Fruit fly (Drosophila melanogaster): ENCODE measurements around the gene Smyd5.

Smyd5 gene

DNA sequence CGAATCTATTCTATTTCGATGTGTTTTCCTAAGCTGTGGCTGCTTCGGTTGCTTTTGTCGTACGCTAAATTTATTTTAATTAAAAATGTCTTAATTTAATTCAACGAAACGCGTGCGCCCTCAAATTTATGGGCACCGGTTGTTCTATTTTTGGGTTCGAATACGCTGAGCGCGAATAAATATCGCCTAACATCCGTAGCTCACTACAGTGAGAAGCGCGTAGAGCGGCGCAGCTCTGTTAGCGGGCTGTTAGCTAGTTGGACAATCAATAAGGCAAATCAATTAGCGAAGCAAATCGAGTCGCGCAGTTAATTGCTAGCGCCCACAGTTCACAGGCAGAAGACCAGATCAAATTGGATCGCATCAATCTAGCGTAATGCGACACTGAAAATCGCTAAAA is 8.5 kb downstream of the Smyd5 start:
- TF ChIP-seq Hr78 (GFP tag; optimal IDR thresholded peaks at IDR 0.05), result no peak
- TF ChIP-seq psq (GFP tag; optimal IDR thresholded peaks at IDR 0.05), result no peak
- no peak for TF ChIP-seq OdsH (GFP tag; optimal IDR thresholded peaks at IDR 0.05)
- TF ChIP-seq Dif (GFP tag; optimal IDR thresholded peaks at IDR 0.05; ENCODE audit: partially characterized antibody), result no peak
- no peak for TF ChIP-seq CG32264 (GFP tag; optimal IDR thresholded peaks at IDR 0.05)
- TF ChIP-seq Vsx2 (GFP tag; optimal IDR thresholded peaks at IDR 0.05; ENCODE audit: partially characterized antibody), result no peak
- TF ChIP-seq sage (GFP tag; optimal IDR thresholded peaks at IDR 0.05), result no peak
- no peak for TF ChIP-seq GATAd (GFP tag; optimal IDR thresholded peaks at IDR 0.05)
- TF ChIP-seq Rel (GFP tag; optimal IDR thresholded peaks at IDR 0.05), result no peak
- no peak for TF ChIP-seq Rel (tag; optimal IDR thresholded peaks at IDR 0.05)
- no peak for TF ChIP-seq lola (GFP tag; optimal IDR thresholded peaks at IDR 0.05)
- TF ChIP-seq Dfd (GFP tag; optimal IDR thresholded peaks at IDR 0.05), result no peak

DNA sequence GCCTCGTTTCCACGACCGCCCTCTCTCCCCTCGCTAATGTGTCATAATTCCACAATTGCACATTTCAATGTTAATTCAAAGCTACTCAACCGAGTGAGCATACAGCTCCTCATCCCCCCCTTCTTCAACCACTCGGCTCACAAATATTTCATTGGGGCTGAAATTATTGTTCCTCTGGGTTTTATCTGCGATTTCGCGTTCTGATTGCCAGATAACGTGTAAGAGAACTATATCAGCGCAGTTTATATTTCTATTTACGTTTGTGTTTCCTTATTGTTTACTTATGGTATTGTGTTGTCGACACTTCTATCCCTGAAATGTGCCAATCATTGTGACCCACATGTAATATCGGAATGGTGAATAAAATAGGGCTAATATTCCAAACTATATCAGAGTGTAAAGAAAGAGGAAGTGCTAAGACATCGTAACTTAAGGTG is 11.8 kb downstream of the Smyd5 start:
- no peak for TF ChIP-seq GATAd (GFP tag; optimal IDR thresholded peaks at IDR 0.05)
- TF ChIP-seq rgr (GFP tag; optimal IDR thresholded peaks at IDR 0.05), result no peak
- no peak for TF ChIP-seq Mio (GFP tag; optimal IDR thresholded peaks at IDR 0.05)
- no peak for TF ChIP-seq Myc (optimal IDR thresholded peaks at IDR 0.05)

dm6 chr3R:21206327-21206728 is 12.3 kb downstream of the Smyd5 start:
- TF ChIP-seq foxo (GFP tag; optimal IDR thresholded peaks at IDR 0.05) (peak in 1 of 2 experiments; percentile 8), Vsx2 (GFP tag; optimal IDR thresholded peaks at IDR 0.05; ENCODE audit: partially characterized antibody) (peak; percentile 24), ey (GFP tag; optimal IDR thresholded peaks at IDR 0.05) (no peak), Abd-B (GFP tag; optimal IDR thresholded peaks at IDR 0.05) (no peak)

DNA sequence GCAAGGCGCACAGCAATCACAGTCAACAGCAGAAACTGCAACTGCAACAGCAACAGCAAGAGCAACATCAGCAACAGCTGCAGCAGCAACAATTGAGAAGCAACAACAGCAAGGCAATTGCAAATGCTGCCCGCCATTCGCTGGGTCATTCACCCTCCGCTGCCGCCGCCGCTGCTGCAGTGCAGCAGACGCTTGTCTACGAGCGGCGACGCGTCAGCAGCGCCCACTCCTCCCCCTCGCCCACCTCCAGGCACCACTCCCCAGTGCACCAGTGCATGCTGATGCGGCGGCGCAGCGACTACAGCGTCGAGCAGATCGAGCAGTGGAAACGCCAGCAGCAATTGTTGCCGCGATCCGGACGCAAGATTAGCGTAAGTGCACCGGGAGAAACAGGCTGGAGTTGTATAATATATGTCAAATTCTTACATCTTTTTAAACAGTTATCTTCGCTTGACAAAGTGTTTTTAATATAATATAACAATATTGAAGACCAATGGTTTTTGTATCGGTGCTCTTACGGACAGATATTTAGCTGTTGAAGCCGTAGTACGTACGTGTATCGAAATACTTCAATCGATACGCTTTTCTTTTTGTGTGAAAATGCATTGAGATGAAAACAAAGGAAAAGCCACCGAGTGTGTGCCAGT is 12.8 kb downstream of the Smyd5 start:
- TF ChIP-seq jim (GFP tag; optimal IDR thresholded peaks at IDR 0.05) (no peak), HLH106 (tag; optimal IDR thresholded peaks at IDR 0.05) (peak; percentile 31), rgr (GFP tag; optimal IDR thresholded peaks at IDR 0.05) (peak; percentile 31), Dfd (GFP tag; optimal IDR thresholded peaks at IDR 0.05) (peak; percentile 26), br (GFP tag; optimal IDR thresholded peaks at IDR 0.05) (peak; percentile 24), fru (GFP tag; optimal IDR thresholded peaks at IDR 0.05) (peak; percentile 33), Sp1 (GFP tag; optimal IDR thresholded peaks at IDR 0.05) (peak; percentile 14), Hr83 (GFP tag; optimal IDR thresholded peaks at IDR 0.05; ENCODE audit: poor library complexity, severe bottlenecking) (no peak), foxo (GFP tag; optimal IDR thresholded peaks at IDR 0.05) (peak in 1 of 2 experiments; percentile 36), usp (GFP tag; optimal IDR thresholded peaks at IDR 0.05) (no peak), ey (GFP tag; optimal IDR thresholded peaks at IDR 0.05) (peak; percentile 10), Mio (GFP tag; optimal IDR thresholded peaks at IDR 0.05) (no peak), h (GFP tag; optimal IDR thresholded peaks at IDR 0.05) (peak; percentile 39), Dif (GFP tag; optimal IDR thresholded peaks at IDR 0.05; ENCODE audit: partially characterized antibody) (peak; percentile 21), sage (GFP tag; optimal IDR thresholded peaks at IDR 0.05) (peak; percentile 28), brk (GFP tag; optimal IDR thresholded peaks at IDR 0.05) (no peak)

DNA sequence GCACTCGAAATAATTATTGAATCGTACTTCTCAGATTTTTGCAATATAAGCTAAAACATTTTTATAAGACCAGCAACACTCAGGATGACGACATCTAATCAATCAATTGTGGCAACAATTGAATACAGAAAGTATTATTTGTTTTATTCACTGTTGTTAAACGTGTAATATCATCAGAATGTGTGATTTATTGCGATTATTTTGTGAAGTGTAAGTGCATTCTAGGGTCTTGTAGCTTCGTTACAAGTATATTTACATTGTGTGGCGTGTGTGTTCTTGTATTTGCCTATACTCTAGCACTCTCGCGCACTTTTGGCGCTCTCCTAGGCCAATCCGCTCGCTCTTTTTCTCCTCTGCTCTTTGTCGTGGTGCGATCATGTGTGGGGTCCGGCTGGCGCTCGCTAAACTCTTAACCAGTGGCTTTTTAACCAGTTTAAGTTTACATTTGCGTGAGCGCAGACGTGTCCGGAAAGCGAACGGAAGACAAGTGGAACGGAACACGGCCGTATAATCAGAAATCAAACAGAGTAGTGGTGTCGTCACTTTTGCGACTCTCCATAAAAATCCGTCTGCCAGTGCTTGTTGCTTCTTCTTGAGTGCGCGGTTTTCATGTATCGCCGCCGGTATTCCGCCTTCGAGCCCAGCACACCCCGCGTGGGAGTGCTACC is 14.0 kb downstream of the Smyd5 start:
- TF ChIP-seq h (GFP tag; optimal IDR thresholded peaks at IDR 0.05), result peak; percentile 85
- TF ChIP-seq Rel (GFP tag; optimal IDR thresholded peaks at IDR 0.05), result no peak
- TF ChIP-seq Rel (tag; optimal IDR thresholded peaks at IDR 0.05), result no peak
- TF ChIP-seq Jra (GFP tag; optimal IDR thresholded peaks at IDR 0.05), result no peak
- peak; percentile 64 to 81 for TF ChIP-seq dl (GFP tag; optimal IDR thresholded peaks at IDR 0.05; ENCODE audit: insufficient read depth in 1 of 2, partially characterized antibody in 2 of 2)
- TF ChIP-seq Vsx2 (GFP tag; optimal IDR thresholded peaks at IDR 0.05; ENCODE audit: partially characterized antibody), result peak; percentile 23
- TF ChIP-seq GATAd (GFP tag; optimal IDR thresholded peaks at IDR 0.05), result no peak
- no peak for TF ChIP-seq CG9705 (GFP tag; optimal IDR thresholded peaks at IDR 0.05)
- TF ChIP-seq sage (GFP tag; optimal IDR thresholded peaks at IDR 0.05), result no peak
- peak; percentile 66 for TF ChIP-seq HLH106 (tag; optimal IDR thresholded peaks at IDR 0.05)
- peak; percentile 28 for TF ChIP-seq brk (GFP tag; optimal IDR thresholded peaks at IDR 0.05)
- peak; percentile 50 for TF ChIP-seq Hnf4 (GFP tag; optimal IDR thresholded peaks at IDR 0.05)
- TF ChIP-seq Myc (optimal IDR thresholded peaks at IDR 0.05), result no peak
- TF ChIP-seq CrebA (GFP tag; optimal IDR thresholded peaks at IDR 0.05; ENCODE audit: borderline replicate concordance), result no peak
- peak; percentile 49 for TF ChIP-seq woc (GFP tag; optimal IDR thresholded peaks at IDR 0.05)
- TF ChIP-seq dsf (GFP tag; optimal IDR thresholded peaks at IDR 0.05; ENCODE audit: borderline replicate concordance), result no peak
- peak; percentile 42 for TF ChIP-seq dmrt93B (GFP tag; optimal IDR thresholded peaks at IDR 0.05)
- TF ChIP-seq CG32264 (GFP tag; optimal IDR thresholded peaks at IDR 0.05), result peak; percentile 65
- TF ChIP-seq ey (GFP tag; optimal IDR thresholded peaks at IDR 0.05), result peak; percentile 85
- peak; percentile 76 for TF ChIP-seq sv (GFP tag; optimal IDR thresholded peaks at IDR 0.05)
- TF ChIP-seq rgr (GFP tag; optimal IDR thresholded peaks at IDR 0.05), result peak; percentile 80
- TF ChIP-seq foxo (GFP tag; optimal IDR thresholded peaks at IDR 0.05), result peak in 1 of 2 experiments; percentile 81
- peak; percentile 85 for TF ChIP-seq Dif (GFP tag; optimal IDR thresholded peaks at IDR 0.05; ENCODE audit: partially characterized antibody)
- TF ChIP-seq br (GFP tag; optimal IDR thresholded peaks at IDR 0.05), result peak; percentile 77
- no peak for TF ChIP-seq Mio (GFP tag; optimal IDR thresholded peaks at IDR 0.05)
- TF ChIP-seq psq (GFP tag; optimal IDR thresholded peaks at IDR 0.05), result peak; percentile 58
- peak; percentile 68 for TF ChIP-seq Sp1 (GFP tag; optimal IDR thresholded peaks at IDR 0.05)
- no peak for TF ChIP-seq pan (optimal IDR thresholded peaks at IDR 0.05)
- TF ChIP-seq fru (GFP tag; optimal IDR thresholded peaks at IDR 0.05), result peak; percentile 90
